Fruit fly (Drosophila melanogaster) whole organism, embryonic: ENCODE results near the gene CG10347.

ENCODE experiments used
- Abd-B ChIP-seq: fragments of 200-800 bp; sonication (Bioruptor generic); optimal IDR thresholded peaks from 2 replicates; lab custom pipeline; 2018; ENCODE audit warnings: missing biosample characterization, mild to moderate bottlenecking, missing genetic modification characterization, moderate library complexity
- B-H2 ChIP-seq: fragments of 200-800 bp; sonication (Bioruptor generic); optimal IDR thresholded peaks from 2 replicates; lab custom pipeline; 2018; ENCODE audit warnings: missing biosample characterization, mild to moderate bottlenecking, missing genetic modification characterization
- Bgb ChIP-seq: fragments of 200-800 bp; sonication (Bioruptor generic); IDR thresholded peaks from 2 replicates; pipeline ENCODE4 v1.3.6; 2022; ENCODE audit warnings: missing biosample characterization, missing genetic modification characterization; ENCODE audit not compliant: partially characterized antibody
- CG10959 ChIP-seq: fragments of 200-800 bp; sonication (Bioruptor generic); IDR thresholded peaks from 2 replicates; pipeline ENCODE4 v1.3.6; 2022; ENCODE audit warnings: missing biosample characterization, missing genetic modification characterization
- CG13296 ChIP-seq: fragments of 200-800 bp; sonication (Bioruptor generic); optimal IDR thresholded peaks from 3 replicates; lab custom pipeline; 2018; ENCODE audit warnings: missing biosample characterization, mild to moderate bottlenecking, missing genetic modification characterization
- CG17568 ChIP-seq: fragments of 200-800 bp; sonication (Bioruptor generic); optimal IDR thresholded peaks from 2 replicates; lab custom pipeline; 2018; ENCODE audit warnings: missing biosample characterization, mild to moderate bottlenecking, missing genetic modification characterization, moderate library complexity
- CG18599 ChIP-seq: fragments of 200-800 bp; sonication (Bioruptor generic); optimal IDR thresholded peaks from 3 replicates; lab custom pipeline; 2017; ENCODE audit warnings: missing biosample characterization, missing genetic modification characterization, mild to moderate bottlenecking, moderate library complexity, missing genetic modification reagents
- CG31365 ChIP-seq: fragments of 200-800 bp; sonication (Bioruptor generic); optimal IDR thresholded peaks from 2 replicates; lab custom pipeline; 2018; ENCODE audit warnings: missing biosample characterization, mild to moderate bottlenecking, missing genetic modification characterization
- CG32772 ChIP-seq: fragments of 200-800 bp; sonication (Bioruptor generic); IDR thresholded peaks from 2 replicates; pipeline ENCODE4 v1.3.6; 2022; ENCODE audit warnings: missing biosample characterization, missing genetic modification characterization
- CG33557 ChIP-seq: fragments of 200-800 bp; sonication (Bioruptor generic); optimal IDR thresholded peaks from 2 replicates; lab custom pipeline; 2019; ENCODE audit warnings: missing biosample characterization, mild to moderate bottlenecking, missing genetic modification characterization, moderate library complexity
- CG34422 ChIP-seq: fragments of 200-800 bp; sonication (Bioruptor generic); IDR thresholded peaks from 3 replicates; pipeline ENCODE4 v1.3.6; 2022; ENCODE audit warnings: missing biosample characterization, missing genetic modification characterization
- CG4424 ChIP-seq: fragments of 200-800 bp; sonication (Bioruptor generic); optimal IDR thresholded peaks from 3 replicates; lab custom pipeline; 2016; ENCODE audit warnings: missing biosample characterization, missing genetic modification characterization
- CG6765 ChIP-seq: fragments of 200-800 bp; sonication (Bioruptor generic); optimal IDR thresholded peaks from 3 replicates; lab custom pipeline; 2017; ENCODE audit warnings: missing biosample characterization, mild to moderate bottlenecking, missing genetic modification characterization
- CG7786 ChIP-seq: fragments of 200-800 bp; sonication (Bioruptor generic); optimal IDR thresholded peaks from 2 replicates; lab custom pipeline; 2016; ENCODE audit warnings: missing biosample characterization, missing genetic modification characterization
- CG8924 ChIP-seq: fragments of 200-800 bp; optimal IDR thresholded peaks from 3 replicates; lab custom pipeline; 2019; ENCODE audit warnings: missing biosample characterization, mild to moderate bottlenecking, missing genetic modification characterization, moderate library complexity
- CG9817 ChIP-seq: fragments of 200-800 bp; sonication (Bioruptor generic); optimal IDR thresholded peaks from 2 replicates; lab custom pipeline; 2018; ENCODE audit warnings: missing biosample characterization, mild to moderate bottlenecking, missing genetic modification characterization, moderate library complexity
- CrebB ChIP-seq: fragments of 200-800 bp; sonication (Bioruptor generic); optimal IDR thresholded peaks from 3 replicates; lab custom pipeline; 2018; ENCODE audit warnings: missing biosample characterization, mild to moderate bottlenecking, missing genetic modification characterization
- D19A ChIP-seq: fragments of 200-800 bp; optimal IDR thresholded peaks from 3 replicates; lab custom pipeline; 2019; ENCODE audit warnings: missing biosample characterization, mild to moderate bottlenecking, missing genetic modification characterization, moderate library complexity
- Dll ChIP-seq: fragments of 200-800 bp; sonication (Bioruptor generic); IDR thresholded peaks from 4 replicates; pipeline ENCODE4 v1.3.6; 2022; ENCODE audit warnings: missing biosample characterization, missing genetic modification characterization; ENCODE audit not compliant: partially characterized antibody
- Doc2 ChIP-seq: fragments of 200-800 bp; sonication (Bioruptor generic); IDR thresholded peaks from 2 replicates; pipeline ENCODE4 v1.3.6; 2022; ENCODE audit warnings: missing biosample characterization, missing genetic modification characterization
- H15 ChIP-seq: fragments of 200-800 bp; sonication (Bioruptor generic); IDR thresholded peaks from 3 replicates; pipeline ENCODE4 v1.3.6; 2022; ENCODE audit warnings: missing biosample characterization, missing genetic modification characterization
- Mrtf ChIP-seq: fragments of 200-800 bp; sonication (Bioruptor generic); IDR thresholded peaks from 3 replicates; pipeline ENCODE4 v1.3.6; 2022; ENCODE audit warnings: missing biosample characterization, missing genetic modification characterization
- NFAT ChIP-seq: fragments of 200-800 bp; sonication (Bioruptor generic); IDR thresholded peaks from 2 replicates; pipeline ENCODE4 v1.3.6; 2022; ENCODE audit warnings: missing biosample characterization, missing genetic modification characterization
- NK7.1 ChIP-seq: fragments of 200-800 bp; sonication (Bioruptor generic); optimal IDR thresholded peaks from 3 replicates; lab custom pipeline; 2016; ENCODE audit warnings: missing biosample characterization, missing genetic modification characterization
- Sox102F ChIP-seq: fragments of 200-800 bp; sonication (Bioruptor generic); optimal IDR thresholded peaks from 2 replicates; lab custom pipeline; 2018; ENCODE audit warnings: missing biosample characterization, mild to moderate bottlenecking, missing genetic modification characterization, moderate library complexity
- Sry-δ ChIP-seq: fragments of 200-800 bp; sonication (Bioruptor generic); optimal IDR thresholded peaks from 2 replicates; lab custom pipeline; 2016; ENCODE audit warnings: missing biosample characterization, missing genetic modification characterization
- Usf ChIP-seq: fragments of 200-800 bp; sonication (Bioruptor generic); optimal IDR thresholded peaks from 2 replicates; lab custom pipeline; 2017; ENCODE audit warnings: missing genotype, missing biosample characterization, missing genetic modification characterization
- Xbp1 ChIP-seq: fragments of 200-800 bp; sonication (Bioruptor generic); optimal IDR thresholded peaks from 3 replicates; lab custom pipeline; 2016; ENCODE audit warnings: missing biosample characterization, mild to moderate bottlenecking, missing genetic modification characterization
- aop ChIP-seq: fragments of 200-800 bp; sonication (Bioruptor generic); IDR thresholded peaks from 2 replicates; pipeline ENCODE4 v1.3.6; 2022; ENCODE audit warnings: missing biosample characterization, missing genetic modification characterization
- chinmo ChIP-seq: fragments of 200-800 bp; sonication (Bioruptor generic); IDR thresholded peaks from 4 replicates; pipeline ENCODE4 v1.3.6; 2022; ENCODE audit warnings: missing biosample characterization, missing genetic modification characterization; ENCODE audit not compliant: partially characterized antibody
- croc ChIP-seq: fragments of 200-800 bp; sonication (Bioruptor generic); conservative IDR thresholded peaks from 3 replicates; pipeline ENCODE4 v1.3.6; 2022; ENCODE audit warnings: missing biosample characterization, missing genetic modification characterization
- emc ChIP-seq: fragments of 200-800 bp; sonication (Bioruptor generic); optimal IDR thresholded peaks from 2 replicates; lab custom pipeline; 2016; ENCODE audit warnings: missing biosample characterization, missing genetic modification characterization
- esg ChIP-seq: fragments of 200-800 bp; sonication (Bioruptor generic); conservative IDR thresholded peaks from 2 replicates; pipeline ENCODE4 v1.3.6; 2022; ENCODE audit warnings: missing biosample characterization, missing genetic modification characterization
- gcm ChIP-seq: fragments of 200-800 bp; sonication (Bioruptor generic); optimal IDR thresholded peaks from 2 replicates; lab custom pipeline; 2019; ENCODE audit warnings: missing biosample characterization, mild to moderate bottlenecking, missing genetic modification characterization, moderate library complexity
- ham ChIP-seq: fragments of 200-800 bp; sonication (Bioruptor generic); IDR thresholded peaks from 2 replicates; pipeline ENCODE4 v1.3.6; 2022; ENCODE audit warnings: missing biosample characterization, missing genetic modification characterization
- her ChIP-seq: fragments of 200-800 bp; sonication (Bioruptor generic); optimal IDR thresholded peaks from 2 replicates; lab custom pipeline; 2016; ENCODE audit warnings: missing biosample characterization, missing genetic modification characterization
- ind ChIP-seq: fragments of 200-800 bp; sonication (Bioruptor generic); optimal IDR thresholded peaks from 3 replicates; lab custom pipeline; 2016; ENCODE audit warnings: missing biosample characterization, missing genetic modification characterization
- inv ChIP-seq: fragments of 200-800 bp; sonication (Bioruptor generic); IDR thresholded peaks from 2 replicates; pipeline ENCODE4 v1.3.6; 2022; ENCODE audit warnings: missing biosample characterization, missing genetic modification characterization; ENCODE audit not compliant: partially characterized antibody
- kay ChIP-seq: fragments of 200-800 bp; sonication (Bioruptor generic); optimal IDR thresholded peaks from 2 replicates; lab custom pipeline; 2016; ENCODE audit warnings: missing biosample characterization, missing genetic modification characterization
- peb ChIP-seq: fragments of 200-800 bp; sonication (Bioruptor generic); IDR thresholded peaks from 2 replicates; pipeline ENCODE4 v1.3.6; 2022; ENCODE audit warnings: missing biosample characterization, missing genetic modification characterization
- prd ChIP-seq, 3 experiments: fragments of >200 bp in 2 of 3; fragments of 200-800 bp in 1 of 3; sonication (Bioruptor generic) in 1 of 3; optimal IDR thresholded peaks in 2 of 3; IDR thresholded peaks in 1 of 3; 2 replicates in 2 of 3; 3 replicates in 1 of 3; pipeline versions ENCODE4 v1.3.6 to Lab custom; 2017 to 2022; ENCODE audit warnings: missing biosample characterization in 1 of 3, missing genetic modification characterization in 1 of 3
- sens ChIP-seq: fragments of 200-800 bp; sonication (Bioruptor generic); peaks from one replicate; lab custom pipeline; 2016; ENCODE audit warnings: missing biosample characterization, missing genetic modification characterization
- seq ChIP-seq: fragments of 200-800 bp; sonication (Bioruptor generic); IDR thresholded peaks from 2 replicates; pipeline ENCODE4 v1.3.6; 2022; ENCODE audit warnings: missing biosample characterization, missing genetic modification characterization
- ssp ChIP-seq: fragments of 200-800 bp; sonication (Bioruptor generic); IDR thresholded peaks from 2 replicates; pipeline ENCODE4 v1.3.6; 2022; ENCODE audit warnings: missing biosample characterization, missing genetic modification characterization
- stwl ChIP-seq: fragments of 200-800 bp; sonication (Bioruptor generic); optimal IDR thresholded peaks from 3 replicates; lab custom pipeline; 2018; ENCODE audit warnings: missing biosample characterization, mild to moderate bottlenecking, missing genetic modification characterization, moderate library complexity
- tio ChIP-seq: fragments of 200-800 bp; sonication (Bioruptor generic); optimal IDR thresholded peaks from 2 replicates; lab custom pipeline; 2017; ENCODE audit warnings: missing biosample characterization, missing genetic modification characterization, inconsistent platforms
- usp ChIP-seq: fragments of >200 bp; optimal IDR thresholded peaks from 2 replicates; lab custom pipeline; 2017; ENCODE audit warnings: missing biosample characterization, missing genetic modification characterization
- wor ChIP-seq: fragments of 200-800 bp; sonication (Bioruptor generic); IDR thresholded peaks from 2 replicates; pipeline ENCODE4 v1.3.6; 2022; ENCODE audit warnings: missing biosample characterization, missing genetic modification characterization
- zen2 ChIP-seq: fragments of 200-800 bp; sonication (Bioruptor generic); IDR thresholded peaks from 3 replicates; pipeline ENCODE4 v1.3.6; 2022; ENCODE audit warnings: missing biosample characterization, missing genetic modification characterization; ENCODE audit not compliant: partially characterized antibody

CG10347 gene

dm6 chrX:11818047-11818766 lies 36.5 kb downstream of the CG10347 start (continued):
- TF ChIP-seq aop (GFP tag; lab: Robert Waterston, UW) (0 out of 2 replicates have a peak, but pooled peaks have one; percentile 6), CG17568 (peak; percentile 91), CG9817 (peak; percentile 87), Dll (GFP tag; lab: Robert Waterston, UW) (peak; percentile 47; the same call in 1 of the 4 replicates), zen2 (no peak), CG18599 (peak; percentile 96), Xbp1 (GFP tag; lab: Kevin White, UChicago) (peak; percentile 94), peb (peak; percentile 92), kay (peak; percentile 78), stwl (tag; lab: Kevin White, UChicago) (peak; percentile 42), emc (peak; percentile 80), NFAT (GFP tag; lab: Robert Waterston, UW) (peak; percentile 83), H15 (peak; percentile 93), CG8924 (tag; lab: Kevin White, UChicago) (peak; percentile 96), CG7786 (peak; percentile 96), chinmo (GFP tag; lab: Robert Waterston, UW) (peak; percentile 67; the same call in 1 of the 4 replicates), tio (GFP tag; lab: Kevin White, UChicago) (peak; percentile 89), inv (0 out of 2 replicates have a peak, but pooled peaks have one; percentile 30), gcm (GFP tag; lab: Kevin White, UChicago) (peak; percentile 96), usp (GFP tag; lab: Kevin White, UChicago) (no peak), Mrtf (GFP tag; lab: Robert Waterston, UW) (peak; percentile 90), croc (GFP tag; lab: Robert Waterston, UW) (peak; percentile 87), prd (optimal IDR thresholded peaks at IDR 0.05; lab: Kevin White, UChicago) (no peak), prd (GFP tag; IDR thresholded peaks at IDR 0.05; lab: Robert Waterston, UW) (peak; percentile 96), seq (peak; percentile 95), Bgb (GFP tag; lab: Robert Waterston, UW) (peak; percentile 52), CG10959 (GFP tag; lab: Robert Waterston, UW) (peak; percentile 93), Sry-δ (GFP tag; lab: Kevin White, UChicago) (peak; percentile 58), CG33557 (GFP tag; lab: Kevin White, UChicago) (peak; percentile 85), CrebB (tag; lab: Kevin White, UChicago) (peak; percentile 91), Sox102F (GFP tag; lab: Kevin White, UChicago) (peak; percentile 97), B-H2 (peak; percentile 69), CG6765 (GFP tag; lab: Kevin White, UChicago) (peak; percentile 83), CG34422 (peak; percentile 94), CG31365 (peak; percentile 85), CG32772 (GFP tag; lab: Robert Waterston, UW) (peak; percentile 92), her (peak; percentile 96), sens (GFP tag; lab: Kevin White, UChicago) (peak; percentile 100), NK7.1 (GFP tag; lab: Kevin White, UChicago) (peak; percentile 87), ssp (peak; percentile 84), Usf (GFP tag; lab: Kevin White, UChicago) (peak; percentile 79), Abd-B (peak; percentile 88), wor (peak; percentile 85), esg (GFP tag; lab: Robert Waterston, UW) (peak; percentile 92), Doc2 (GFP tag; lab: Robert Waterston, UW) (peak; percentile 72), ham (GFP tag; lab: Robert Waterston, UW) (peak; percentile 47; the same call in 1 of the 2 replicates), CG13296 (GFP tag; lab: Kevin White, UChicago) (peak; percentile 90), D19A (tag; lab: Kevin White, UChicago) (peak; percentile 90), CG4424 (GFP tag; lab: Kevin White, UChicago) (peak; percentile 94), ind (peak; percentile 94)
